Worm (Caenorhabditis elegans): ENCODE data around the gene F14F9.4.

DNA sequence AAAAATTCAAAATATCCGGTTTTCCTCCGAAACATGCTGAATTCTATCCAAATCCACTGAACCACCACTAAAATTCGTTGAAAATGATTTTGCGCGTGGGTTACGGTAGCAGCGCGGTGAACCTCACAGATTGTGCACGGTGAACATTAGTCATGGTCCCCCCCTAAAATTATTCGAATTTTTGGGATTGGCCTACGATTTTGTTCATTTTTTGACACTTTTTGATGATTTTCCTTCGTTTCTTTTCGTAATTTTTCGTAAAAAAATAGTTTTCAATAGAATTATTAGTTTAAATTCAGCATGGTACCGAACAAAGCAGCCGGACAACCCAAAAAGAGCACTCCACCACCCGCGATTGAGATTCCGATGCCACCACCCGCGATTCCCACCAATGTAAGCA, 49.1 kb downstream of the F14F9.4 start, which contains the start of gene C03A7.2:
- TF ChIP-seq ceh-82 (tag; optimal IDR thresholded peaks at IDR 0.05) (no peak), elt-3 (tag; optimal IDR thresholded peaks at IDR 0.05) (no peak), ztf-1 (GFP tag; conservative IDR thresholded peaks at IDR 0.05) (no peak), lsy-2 (tag; optimal IDR thresholded peaks at IDR 0.05) (no peak), ceh-16 (tag; optimal IDR thresholded peaks at IDR 0.05) (no peak), aly-2 (tag; optimal IDR thresholded peaks at IDR 0.05) (no peak), skn-1 (tag; optimal IDR thresholded peaks at IDR 0.05) (no peak), nhr-23 (tag; optimal IDR thresholded peaks at IDR 0.05) (no peak), elt-1 (tag; optimal IDR thresholded peaks at IDR 0.05) (no peak), blmp-1 (tag; optimal IDR thresholded peaks at IDR 0.05; ENCODE audit: insufficient read depth) (no peak), snpc-4 (tag; optimal IDR thresholded peaks at IDR 0.05) (no peak), zag-1 (tag; optimal IDR thresholded peaks at IDR 0.05) (no peak), nhr-25 (tag; optimal IDR thresholded peaks at IDR 0.05) (no peak), nhr-12 (tag; optimal IDR thresholded peaks at IDR 0.05) (no peak)
